Fruit fly (Drosophila melanogaster) whole organism, pupa: Measurements from ENCODE around the gene CG1354.

Experiments used
- CG10348 ChIP-seq: fragments of 200-800 bp; sonication (Bioruptor generic); IDR thresholded peaks from 2 replicates; pipeline ENCODE4 v1.3.6; 2022; ENCODE audit warnings: missing biosample characterization, missing genetic modification characterization
- CG12605 ChIP-seq: fragments of 200-800 bp; sonication (Bioruptor generic); IDR thresholded peaks from 2 replicates; pipeline ENCODE4 v1.3.6; 2022; ENCODE audit warnings: missing biosample characterization, missing genetic modification characterization
- CG13204 ChIP-seq: fragments of 200-800 bp; sonication (Bioruptor generic); optimal IDR thresholded peaks from 2 replicates; lab custom pipeline; 2018; ENCODE audit warnings: missing biosample characterization, mild to moderate bottlenecking, missing genetic modification characterization, moderate library complexity
- CG14655 ChIP-seq: fragments of 200-800 bp; sonication (Bioruptor generic); optimal IDR thresholded peaks from 3 replicates; lab custom pipeline; 2017; ENCODE audit warnings: mild to moderate bottlenecking, missing biosample characterization, missing genetic modification reagents, missing genetic modification characterization
- CG15710 ChIP-seq: fragments of 200-800 bp; sonication (Bioruptor generic); optimal IDR thresholded peaks from 2 replicates; lab custom pipeline; 2018; ENCODE audit warnings: missing biosample characterization, mild to moderate bottlenecking, missing genetic modification characterization, moderate library complexity
- CG17806 ChIP-seq: fragments of 200-800 bp; sonication (Bioruptor generic); optimal IDR thresholded peaks from 2 replicates; lab custom pipeline; 2018; ENCODE audit warnings: missing biosample characterization, mild to moderate bottlenecking, missing genetic modification characterization, moderate library complexity
- CG32121 ChIP-seq: fragments of 200-800 bp; sonication (Bioruptor generic); IDR thresholded peaks from 2 replicates; pipeline ENCODE4 v1.3.6; 2022; ENCODE audit warnings: missing biosample characterization, missing genetic modification characterization
- CG34367 ChIP-seq: fragments of 200-800 bp; sonication (Bioruptor generic); optimal IDR thresholded peaks from 2 replicates; lab custom pipeline; 2018; ENCODE audit warnings: missing biosample characterization, mild to moderate bottlenecking, missing genetic modification characterization
- CG4496 ChIP-seq: fragments of 200-800 bp; sonication (Bioruptor generic); IDR thresholded peaks from 3 replicates; pipeline ENCODE4 v1.3.6; 2022; ENCODE audit warnings: missing biosample characterization, missing genetic modification characterization
- CG8159 ChIP-seq: fragments of 200-800 bp; sonication (Bioruptor generic); optimal IDR thresholded peaks from 3 replicates; lab custom pipeline; 2018; ENCODE audit warnings: missing biosample characterization, mild to moderate bottlenecking, missing genetic modification characterization, moderate library complexity
- CG8301 ChIP-seq: fragments of 200-800 bp; sonication (Bioruptor generic); optimal IDR thresholded peaks from 2 replicates; lab custom pipeline; 2018; ENCODE audit warnings: missing biosample characterization, mild to moderate bottlenecking, missing genetic modification characterization
- CG9948 ChIP-seq: fragments of 200-800 bp; sonication (Bioruptor generic); optimal IDR thresholded peaks from 2 replicates; lab custom pipeline; 2018; ENCODE audit warnings: missing biosample characterization, mild to moderate bottlenecking, missing genetic modification characterization, moderate library complexity
- D1 ChIP-seq: fragments of 200-800 bp; sonication (Bioruptor generic); optimal IDR thresholded peaks from 2 replicates; lab custom pipeline; 2018; ENCODE audit warnings: missing biosample characterization, mild to moderate bottlenecking, missing genetic modification characterization, moderate library complexity
- EcR ChIP-seq: fragments of 200-800 bp; sonication (Bioruptor generic); optimal IDR thresholded peaks from 3 replicates; lab custom pipeline; 2019; ENCODE audit warnings: missing biosample characterization, missing genetic modification characterization, mild to moderate bottlenecking, moderate library complexity, missing genetic modification reagents
- Ets98B ChIP-seq: fragments of 200-800 bp; sonication (Bioruptor generic); IDR thresholded peaks from 2 replicates; pipeline ENCODE4 v1.3.6; 2022; ENCODE audit warnings: missing biosample characterization, missing genetic modification characterization
- Pif1A ChIP-seq: fragments of 200-800 bp; sonication (Bioruptor generic); optimal IDR thresholded peaks from 3 replicates; lab custom pipeline; 2016; ENCODE audit warnings: missing biosample characterization, missing genetic modification characterization
- Pif1B ChIP-seq: fragments of 200-800 bp; sonication (Bioruptor generic); optimal IDR thresholded peaks from 3 replicates; lab custom pipeline; 2016; ENCODE audit warnings: missing biosample characterization, missing genetic modification characterization
- Snoo ChIP-seq: fragments of 200-800 bp; sonication (Bioruptor generic); optimal IDR thresholded peaks from 3 replicates; lab custom pipeline; 2017; ENCODE audit warnings: missing biosample characterization, mild to moderate bottlenecking, missing genetic modification characterization, inconsistent platforms
- fd96Ca ChIP-seq: fragments of 200-800 bp; sonication (Bioruptor generic); IDR thresholded peaks from 3 replicates; pipeline ENCODE4 v1.3.6; 2022; ENCODE audit warnings: missing biosample characterization, missing genetic modification characterization
- gl ChIP-seq: fragments of 200-800 bp; sonication (Bioruptor generic); optimal IDR thresholded peaks from 2 replicates; lab custom pipeline; 2018; ENCODE audit warnings: missing biosample characterization, mild to moderate bottlenecking, missing genetic modification characterization
- rn ChIP-seq: fragments of 200-800 bp; sonication (Bioruptor generic); IDR thresholded peaks from 2 replicates; pipeline ENCODE4 v1.3.6; 2022; ENCODE audit warnings: missing biosample characterization, missing genetic modification characterization

CG1354 gene

dm6 chrX:9778545-9778944 lies at the start of gene CG1354:
TSS of gene CG1354 (plus strand) at chrX:9778742.
- TF ChIP-seq Ets98B (GFP tag; lab: Robert Waterston, UW) = peak; percentile 58
- TF ChIP-seq Pif1A (GFP tag; lab: Kevin White, UChicago) = no peak
- peak; percentile 36 for TF ChIP-seq Snoo (tag; lab: Kevin White, UChicago)
- TF ChIP-seq gl (tag; lab: Kevin White, UChicago) = no peak
- TF ChIP-seq CG10348 (GFP tag; lab: Robert Waterston, UW) = no peak
- TF ChIP-seq rn (GFP tag; lab: Robert Waterston, UW) = 0 out of 2 replicates have a peak, but pooled peaks have one; percentile 16
- no peak for TF ChIP-seq CG8159
- TF ChIP-seq CG15710 (tag; lab: Kevin White, UChicago) = peak; percentile 2
- TF ChIP-seq CG4496 = peak; percentile 76
- TF ChIP-seq Pif1B (GFP tag; lab: Kevin White, UChicago) = no peak
- no peak for TF ChIP-seq CG12605 (GFP tag; lab: Robert Waterston, UW)
- TF ChIP-seq CG14655 (GFP tag; lab: Kevin White, UChicago) = no peak
- peak; percentile 45; the same call in 1 of the 2 replicates for TF ChIP-seq CG32121 (GFP tag; lab: Robert Waterston, UW)
- peak; percentile 47; the same call in 2 of the 3 replicates for TF ChIP-seq fd96Ca (GFP tag; lab: Robert Waterston, UW)
- TF ChIP-seq, all 21 proteins: peak for 7

dm6 chrX:9729013-9730002 lies 49.2 kb upstream of the CG1354 start, which contains the start of gene Sp1:
TSS of gene Sp1 (plus strand) at chrX:9729648.
- TF ChIP-seq CG13204 (GFP tag; lab: Kevin White, UChicago) (no peak), fd96Ca (GFP tag; lab: Robert Waterston, UW) (no peak), CG9948 (tag; lab: Kevin White, UChicago) (no peak), D1 (tag; lab: Kevin White, UChicago) (no peak), CG14655 (GFP tag; lab: Kevin White, UChicago) (no peak), Ets98B (GFP tag; lab: Robert Waterston, UW) (no peak), CG8159 (no peak), Snoo (tag; lab: Kevin White, UChicago) (no peak), EcR (GFP tag; lab: Kevin White, UChicago) (no peak), CG4496 (no peak)

dm6 chrX:9731515-9731914 lies 47.0 kb upstream of the CG1354 start:
- TF ChIP-seq CG4496 = no peak
- TF ChIP-seq gl (tag; lab: Kevin White, UChicago) = no peak
- no peak for TF ChIP-seq rn (GFP tag; lab: Robert Waterston, UW)
- TF ChIP-seq CG8159 = no peak
- TF ChIP-seq CG12605 (GFP tag; lab: Robert Waterston, UW) = no peak
- TF ChIP-seq CG10348 (GFP tag; lab: Robert Waterston, UW) = no peak

- TF ChIP-seq rn (GFP tag; lab: Robert Waterston, UW) (no peak), CG8301 (no peak), CG34367 (tag; lab: Kevin White, UChicago) (no peak), D1 (tag; lab: Kevin White, UChicago) (no peak), CG10348 (GFP tag; lab: Robert Waterston, UW) (no peak), CG9948 (tag; lab: Kevin White, UChicago) (no peak), CG8159 (no peak), CG17806 (tag; lab: Kevin White, UChicago) (no peak), CG13204 (GFP tag; lab: Kevin White, UChicago) (no peak), CG15710 (tag; lab: Kevin White, UChicago) (no peak), EcR (GFP tag; lab: Kevin White, UChicago) (no peak), Pif1A (GFP tag; lab: Kevin White, UChicago) (no peak), Ets98B (GFP tag; lab: Robert Waterston, UW) (no peak), Pif1B (GFP tag; lab: Kevin White, UChicago) (no peak), gl (tag; lab: Kevin White, UChicago) (no peak), CG12605 (GFP tag; lab: Robert Waterston, UW) (no peak)
Observed at dm6 chrX:9733189-9733588, 45.4 kb upstream of the CG1354 start.

dm6 chrX:9734808-9735207 lies 43.7 kb upstream of the CG1354 start:
- TF ChIP-seq EcR (GFP tag; lab: Kevin White, UChicago) (no peak), D1 (tag; lab: Kevin White, UChicago) (no peak), CG13204 (GFP tag; lab: Kevin White, UChicago) (no peak), CG14655 (GFP tag; lab: Kevin White, UChicago) (no peak), CG17806 (tag; lab: Kevin White, UChicago) (no peak)

- peak; percentile 43 for TF ChIP-seq CG34367 (tag; lab: Kevin White, UChicago)
- peak; percentile 7 for TF ChIP-seq Pif1B (GFP tag; lab: Kevin White, UChicago)
- no peak for TF ChIP-seq gl (tag; lab: Kevin White, UChicago)
- no peak for TF ChIP-seq CG10348 (GFP tag; lab: Robert Waterston, UW)
- TF ChIP-seq CG14655 (GFP tag; lab: Kevin White, UChicago) = peak; percentile 72
- TF ChIP-seq CG15710 (tag; lab: Kevin White, UChicago) = peak; percentile 22
- TF ChIP-seq CG4496 = peak; percentile 55
- TF ChIP-seq Snoo (tag; lab: Kevin White, UChicago) = no peak
- TF ChIP-seq CG9948 (tag; lab: Kevin White, UChicago) = peak; percentile 50
- peak; percentile 64 for TF ChIP-seq CG8301
- peak; percentile 35; the same call in 1 of the 3 replicates for TF ChIP-seq fd96Ca (GFP tag; lab: Robert Waterston, UW)
- TF ChIP-seq CG8159 = peak; percentile 58
- TF ChIP-seq CG17806 (tag; lab: Kevin White, UChicago) = peak; percentile 60
- no peak for TF ChIP-seq D1 (tag; lab: Kevin White, UChicago)
- TF ChIP-seq EcR (GFP tag; lab: Kevin White, UChicago) = no peak
- no peak for TF ChIP-seq CG13204 (GFP tag; lab: Kevin White, UChicago)
- TF ChIP-seq Ets98B (GFP tag; lab: Robert Waterston, UW) = peak; percentile 62
- TF ChIP-seq CG12605 (GFP tag; lab: Robert Waterston, UW) = peak; percentile 53; the same call in 1 of the 2 replicates
- TF ChIP-seq CG32121 (GFP tag; lab: Robert Waterston, UW) = peak; percentile 16; the same call in 1 of the 2 replicates
- peak; percentile 21 for TF ChIP-seq Pif1A (GFP tag; lab: Kevin White, UChicago)
- TF ChIP-seq rn (GFP tag; lab: Robert Waterston, UW) = no peak
Observed at dm6 chrX:9738551-9738950, 40.0 kb upstream of the CG1354 start.
